Worm (Caenorhabditis elegans) whole organism, L1 larva: ENCODE results near the gene dao-3.

ENCODE experiments used
- ama-1 ChIP-seq: fragments of 150-350 bp; optimal IDR thresholded peaks from 2 replicates; lab custom pipeline; 2014
- blmp-1 ChIP-seq: fragments of 150-350 bp; optimal IDR thresholded peaks from 2 replicates; lab custom pipeline; 2014; ENCODE audit warnings: missing biosample characterization, missing genetic modification characterization
- ceh-90 ChIP-seq: sonication (generic microtip); optimal IDR thresholded peaks from 2 replicates; lab custom pipeline; 2016; ENCODE audit warnings: missing genetic modification characterization, missing compliant biosample characterization
- dpl-1 ChIP-seq, 3 experiments: fragments of 150-350 bp in 2 of 3; sonication (generic microtip) in 1 of 3; optimal IDR thresholded peaks; 2 replicates each; lab custom pipeline; 2014 to 2017; ENCODE audit warnings: missing biosample characterization in 3 of 3, missing genetic modification characterization in 3 of 3, missing genetic modification reagents in 3 of 3
- fkh-8 ChIP-seq: sonication (generic microtip); optimal IDR thresholded peaks from 2 replicates; lab custom pipeline; 2016; ENCODE audit warnings: mild to moderate bottlenecking, missing genetic modification characterization, missing compliant biosample characterization
- lir-3 ChIP-seq: sonication (generic microtip); optimal IDR thresholded peaks from 2 replicates; lab custom pipeline; 2016; ENCODE audit warnings: mild to moderate bottlenecking, missing genetic modification characterization, moderate library complexity, missing compliant biosample characterization; ENCODE audit not compliant: poor library complexity
- lsy-2 ChIP-seq, 2 experiments: fragments of 150-350 bp; optimal IDR thresholded peaks; 2 replicates each; lab custom pipeline; 2014; ENCODE audit warnings: missing biosample characterization in 2 of 2, missing genetic modification characterization in 2 of 2
- pax-3 ChIP-seq: fragments of 200-800 bp; sonication (Bioruptor generic); optimal IDR thresholded peaks from 2 replicates; lab custom pipeline; 2018; ENCODE audit warnings: mild to moderate bottlenecking, missing genetic modification characterization, moderate library complexity, missing compliant biosample characterization
- pqm-1 ChIP-seq: sonication (generic microtip); optimal IDR thresholded peaks from 3 replicates; lab custom pipeline; 2017; ENCODE audit warnings: missing biosample characterization, missing genetic modification characterization
- snpc-4 ChIP-seq: fragments of 150-350 bp; optimal IDR thresholded peaks from 2 replicates; lab custom pipeline; 2014; ENCODE audit warnings: missing biosample characterization, missing genetic modification characterization
- tbx-2 ChIP-seq: sonication (generic microtip); optimal IDR thresholded peaks from 2 replicates; lab custom pipeline; 2016; ENCODE audit warnings: missing genetic modification characterization, missing compliant biosample characterization

DNA sequence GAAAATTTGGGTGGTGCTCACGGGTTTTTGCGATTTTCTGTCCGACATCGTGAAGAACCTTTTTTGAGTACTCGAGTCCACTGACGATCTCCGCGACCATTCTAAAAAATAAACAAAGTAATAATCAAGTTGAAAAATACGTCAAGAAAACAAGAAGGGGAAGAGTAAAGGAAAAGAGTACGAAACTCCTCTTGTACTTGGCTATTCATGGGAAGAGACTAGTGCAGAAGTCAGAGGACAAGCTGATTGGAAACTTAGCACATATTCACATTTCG is at the start of gene dao-3:
- TF ChIP-seq fkh-8 (tag; lab: Kevin White, UChicago) (no peak), tbx-2 (tag; lab: Kevin White, UChicago) (no peak), pqm-1 (no peak), blmp-1 (no peak), lsy-2 (tag; optimal IDR thresholded peaks at IDR 0.05; lab: Kevin White, UChicago) (no peak), snpc-4 (tag; lab: Kevin White, UChicago) (no peak), lir-3 (tag; lab: Kevin White, UChicago) (no peak), ama-1 (lab: Kevin White, UChicago) (no peak), dpl-1 (GFP tag; optimal IDR thresholded peaks at IDR 0.05; lab: Kevin White, UChicago) (no peak), ceh-90 (tag; lab: Kevin White, UChicago) (no peak), pax-3 (tag; lab: Kevin White, UChicago) (no peak)
